Fruit fly (Drosophila melanogaster) whole organism, prepupa: ENCODE results near the gene CG7600.

Experiments used
- Blimp-1 ChIP-seq: fragments of 200-800 bp; sonication (Bioruptor generic); optimal IDR thresholded peaks from 3 replicates; lab custom pipeline; 2017; ENCODE audit warnings: missing biosample characterization, missing genetic modification characterization, mild to moderate bottlenecking, moderate library complexity, missing genetic modification reagents
- CG10631 ChIP-seq: fragments of 200-800 bp; sonication (Bioruptor generic); optimal IDR thresholded peaks from 2 replicates; lab custom pipeline; 2016; ENCODE audit warnings: missing biosample characterization, missing genetic modification characterization
- CG10669 ChIP-seq: fragments of 200-800 bp; sonication (Bioruptor generic); optimal IDR thresholded peaks from 3 replicates; lab custom pipeline; 2018; ENCODE audit warnings: missing biosample characterization, mild to moderate bottlenecking, missing genetic modification characterization, moderate library complexity
- CG11762 ChIP-seq: fragments of 200-800 bp; sonication (Bioruptor generic); optimal IDR thresholded peaks from 3 replicates; lab custom pipeline; 2016; ENCODE audit warnings: missing biosample characterization, missing genetic modification characterization; ENCODE audit not compliant: insufficient read depth
- CG11902 ChIP-seq: fragments of 200-800 bp; sonication (Bioruptor generic); optimal IDR thresholded peaks from 3 replicates; lab custom pipeline; 2016; ENCODE audit warnings: missing biosample characterization, missing genetic modification characterization
- CG15336 ChIP-seq: fragments of 200-800 bp; sonication (Bioruptor generic); IDR thresholded peaks from 2 replicates; pipeline ENCODE4 v1.3.6; 2022; ENCODE audit warnings: missing biosample characterization, missing genetic modification characterization
- CG16779 ChIP-seq: fragments of 200-800 bp; sonication (Bioruptor generic); optimal IDR thresholded peaks from 3 replicates; lab custom pipeline; 2017; ENCODE audit warnings: missing biosample characterization, mild to moderate bottlenecking, missing genetic modification characterization
- CG3032 ChIP-seq: fragments of 200-800 bp; optimal IDR thresholded peaks from 2 replicates; lab custom pipeline; 2019; ENCODE audit warnings: missing biosample characterization, mild to moderate bottlenecking, missing genetic modification characterization, moderate library complexity
- CG31627 ChIP-seq: fragments of 200-800 bp; sonication (Bioruptor generic); optimal IDR thresholded peaks from 3 replicates; lab custom pipeline; 2016; ENCODE audit warnings: missing biosample characterization, missing genetic modification characterization
- CG32006 ChIP-seq: fragments of 200-800 bp; sonication (Bioruptor generic); optimal IDR thresholded peaks from 3 replicates; lab custom pipeline; 2017; ENCODE audit warnings: missing biosample characterization, mild to moderate bottlenecking, missing genetic modification characterization
- CG34406 ChIP-seq: fragments of 200-800 bp; sonication (Bioruptor generic); optimal IDR thresholded peaks from 3 replicates; lab custom pipeline; 2016; ENCODE audit warnings: missing biosample characterization, missing genetic modification characterization
- CG4318 ChIP-seq: fragments of 200-800 bp; sonication (Bioruptor generic); optimal IDR thresholded peaks from 3 replicates; lab custom pipeline; 2017; ENCODE audit warnings: missing biosample characterization, mild to moderate bottlenecking, missing genetic modification characterization
- CG6276 ChIP-seq: fragments of 200-800 bp; sonication (Bioruptor generic); optimal IDR thresholded peaks from 2 replicates; lab custom pipeline; 2017; ENCODE audit warnings: missing biosample characterization, mild to moderate bottlenecking, missing genetic modification characterization
- CG6792 ChIP-seq: fragments of 200-800 bp; sonication (Bioruptor generic); optimal IDR thresholded peaks from 3 replicates; lab custom pipeline; 2016; ENCODE audit warnings: missing biosample characterization, missing genetic modification characterization
- CG6854 ChIP-seq: fragments of 200-800 bp; sonication (Bioruptor generic); optimal IDR thresholded peaks from 2 replicates; lab custom pipeline; 2017; ENCODE audit warnings: missing biosample characterization, mild to moderate bottlenecking, missing genetic modification characterization
- CG7368 ChIP-seq: fragments of 200-800 bp; sonication (Bioruptor generic); optimal IDR thresholded peaks from 3 replicates; lab custom pipeline; 2016; ENCODE audit warnings: missing biosample characterization, missing genetic modification characterization
- CG8119 ChIP-seq: fragments of 200-800 bp; sonication (Bioruptor generic); IDR thresholded peaks from 3 replicates; pipeline ENCODE4 v1.3.6; 2022; ENCODE audit warnings: missing biosample characterization, missing genetic modification characterization
- CG8319 ChIP-seq: fragments of 200-800 bp; sonication (Bioruptor generic); optimal IDR thresholded peaks from 3 replicates; lab custom pipeline; 2016; ENCODE audit warnings: missing biosample characterization, missing genetic modification characterization
- CG8632 ChIP-seq: fragments of 200-800 bp; sonication (Bioruptor generic); optimal IDR thresholded peaks from 3 replicates; lab custom pipeline; 2016; ENCODE audit warnings: missing biosample characterization, missing genetic modification characterization
- CG9139 ChIP-seq: fragments of 200-800 bp; sonication (Bioruptor generic); optimal IDR thresholded peaks from 3 replicates; lab custom pipeline; 2017; ENCODE audit warnings: missing biosample characterization, mild to moderate bottlenecking, missing genetic modification characterization
- Eip75B ChIP-seq: fragments of 200-800 bp; sonication (Bioruptor generic); optimal IDR thresholded peaks from 3 replicates; lab custom pipeline; 2016; ENCODE audit warnings: missing biosample characterization, missing genetic modification characterization
- Eip93F ChIP-seq: fragments of 200-800 bp; sonication (Bioruptor generic); optimal IDR thresholded peaks from 2 replicates; lab custom pipeline; 2016; ENCODE audit warnings: missing biosample characterization, mild to moderate bottlenecking, missing genetic modification characterization
- Ets21C ChIP-seq: fragments of 200-800 bp; sonication (Bioruptor generic); optimal IDR thresholded peaks from 3 replicates; lab custom pipeline; 2016; ENCODE audit warnings: missing biosample characterization, missing genetic modification characterization
- Gug ChIP-seq: fragments of 200-800 bp; sonication (Bioruptor generic); IDR thresholded peaks from 2 replicates; pipeline ENCODE4 v1.3.6; 2022; ENCODE audit warnings: missing biosample characterization, missing genetic modification characterization
- Hr38 ChIP-seq: sonication (Bioruptor generic); optimal IDR thresholded peaks from 2 replicates; lab custom pipeline; 2016; ENCODE audit warnings: missing biosample characterization, missing genetic modification characterization
- Hr39 ChIP-seq: fragments of 200-800 bp; sonication (Bioruptor generic); optimal IDR thresholded peaks from 2 replicates; lab custom pipeline; 2016; ENCODE audit warnings: missing biosample characterization, missing genetic modification characterization
- Lpt ChIP-seq: fragments of 200-800 bp; sonication (Bioruptor generic); optimal IDR thresholded peaks from 3 replicates; lab custom pipeline; 2016; ENCODE audit warnings: missing biosample characterization, missing genetic modification characterization
- OdsH ChIP-seq: fragments of 200-800 bp; sonication (Bioruptor generic); optimal IDR thresholded peaks from 3 replicates; lab custom pipeline; 2016; ENCODE audit warnings: missing biosample characterization, missing genetic modification characterization
- Smox ChIP-seq: fragments of 200-800 bp; sonication (Bioruptor generic); optimal IDR thresholded peaks from 3 replicates; lab custom pipeline; 2016; ENCODE audit warnings: missing biosample characterization, missing genetic modification characterization
- Sox102F ChIP-seq: fragments of 200-800 bp; sonication (Bioruptor generic); optimal IDR thresholded peaks from 2 replicates; lab custom pipeline; 2016; ENCODE audit warnings: missing biosample characterization, mild to moderate bottlenecking, missing genetic modification characterization
- Sox14 ChIP-seq: fragments of 200-800 bp; sonication (Bioruptor generic); optimal IDR thresholded peaks from 3 replicates; lab custom pipeline; 2016; ENCODE audit warnings: missing biosample characterization, missing genetic modification characterization
- achi ChIP-seq: fragments of 200-800 bp; sonication (Bioruptor generic); optimal IDR thresholded peaks from 3 replicates; lab custom pipeline; 2016; ENCODE audit warnings: missing biosample characterization, missing genetic modification characterization
- acj6 ChIP-seq: fragments of 200-800 bp; sonication (Bioruptor generic); optimal IDR thresholded peaks from 3 replicates; lab custom pipeline; 2016; ENCODE audit warnings: missing biosample characterization, missing genetic modification characterization
- cyc ChIP-seq: fragments of 200-800 bp; sonication (Bioruptor generic); optimal IDR thresholded peaks from 3 replicates; lab custom pipeline; 2016; ENCODE audit warnings: missing biosample characterization, missing genetic modification characterization
- dac ChIP-seq: fragments of 200-800 bp; sonication (Bioruptor generic); optimal IDR thresholded peaks from 2 replicates; lab custom pipeline; 2017; ENCODE audit warnings: missing biosample characterization, mild to moderate bottlenecking, missing genetic modification characterization
- esn ChIP-seq: fragments of 200-800 bp; sonication (Bioruptor generic); optimal IDR thresholded peaks from 2 replicates; lab custom pipeline; 2016; ENCODE audit warnings: missing biosample characterization, mild to moderate bottlenecking, missing genetic modification characterization, moderate library complexity
- fd59A ChIP-seq: fragments of 200-800 bp; sonication (Bioruptor generic); optimal IDR thresholded peaks from 2 replicates; lab custom pipeline; 2017; ENCODE audit warnings: missing biosample characterization, mild to moderate bottlenecking, missing genetic modification characterization, missing genetic modification reagents
- fd85E ChIP-seq: fragments of 200-800 bp; sonication (Bioruptor generic); optimal IDR thresholded peaks from 3 replicates; lab custom pipeline; 2016; ENCODE audit warnings: missing biosample characterization, missing genetic modification characterization
- fkh ChIP-seq: fragments of 200-800 bp; sonication (Bioruptor generic); optimal IDR thresholded peaks from 3 replicates; lab custom pipeline; 2017; ENCODE audit warnings: missing biosample characterization, mild to moderate bottlenecking, missing genetic modification characterization, moderate library complexity
- lz ChIP-seq: fragments of 200-800 bp; sonication (Bioruptor generic); optimal IDR thresholded peaks from 3 replicates; lab custom pipeline; 2016; ENCODE audit warnings: missing biosample characterization, missing genetic modification characterization
- net ChIP-seq: fragments of 200-800 bp; sonication (Bioruptor generic); optimal IDR thresholded peaks from 3 replicates; lab custom pipeline; 2016; ENCODE audit warnings: missing biosample characterization, missing genetic modification characterization
- salr ChIP-seq, 2 experiments: fragments of 200-800 bp; sonication (Bioruptor generic); optimal IDR thresholded peaks; 3 replicates each; lab custom pipeline; 2016 to 2018; ENCODE audit warnings: missing biosample characterization in 2 of 2, missing genetic modification characterization in 2 of 2, mild to moderate bottlenecking in 1 of 2
- spab ChIP-seq: fragments of 200-800 bp; sonication (Bioruptor generic); optimal IDR thresholded peaks from 2 replicates; lab custom pipeline; 2017; ENCODE audit warnings: missing biosample characterization, mild to moderate bottlenecking, missing genetic modification characterization, missing genetic modification reagents
- ss ChIP-seq, 2 experiments: fragments of 200-800 bp; sonication (Bioruptor generic); optimal IDR thresholded peaks; 2 replicates in 1 of 2; 3 replicates in 1 of 2; lab custom pipeline; 2017 to 2018; ENCODE audit warnings: mild to moderate bottlenecking in 2 of 2, missing biosample characterization in 2 of 2, missing genetic modification characterization in 2 of 2, moderate library complexity in 1 of 2
- svp ChIP-seq: fragments of 200-800 bp; sonication (Bioruptor generic); peaks from one replicate; lab custom pipeline; 2016; ENCODE audit warnings: missing biosample characterization, missing genetic modification characterization
- topi ChIP-seq: fragments of 200-800 bp; sonication (Bioruptor generic); optimal IDR thresholded peaks from 3 replicates; lab custom pipeline; 2016; ENCODE audit warnings: missing biosample characterization, missing genetic modification characterization
- vri ChIP-seq: fragments of 200-800 bp; sonication (Bioruptor generic); optimal IDR thresholded peaks from 3 replicates; lab custom pipeline; 2016; ENCODE audit warnings: missing biosample characterization, mild to moderate bottlenecking, missing genetic modification characterization

CG7600 gene

dm6 chr3L:11248303-11248702, 37.7 kb downstream of the CG7600 start (continued):
- TF ChIP-seq achi (GFP tag; lab: Kevin White, UChicago) (no peak), CG15336 (GFP tag; lab: Robert Waterston, UW) (no peak), CG11902 (GFP tag; lab: Kevin White, UChicago) (no peak), CG11762 (GFP tag; lab: Kevin White, UChicago) (no peak), CG8119 (no peak), CG31627 (GFP tag; lab: Kevin White, UChicago) (no peak), Ets21C (GFP tag; lab: Kevin White, UChicago) (no peak), ss (GFP tag; optimal IDR thresholded peaks at IDR 0.05; lab: Kevin White, UChicago) (no peak), Hr38 (no peak), Eip93F (no peak)

dm6 chr3L:11251721-11252423, 41.3 kb downstream of the CG7600 start, which contains the start of gene scyl:
Gene scyl, plus strand, starts transcription at chr3L:11252307.
- peak; percentile 74 for TF ChIP-seq CG7368
- TF ChIP-seq Sox14, result peak; percentile 72
- TF ChIP-seq svp, result peak; percentile 83
- peak; percentile 32 for TF ChIP-seq spab (GFP tag; lab: Kevin White, UChicago)
- TF ChIP-seq Blimp-1 (GFP tag; lab: Kevin White, UChicago), result peak; percentile 1
- peak; percentile 74 for TF ChIP-seq CG6276
- TF ChIP-seq OdsH (GFP tag; lab: Kevin White, UChicago), result no peak
- peak; percentile 77 for TF ChIP-seq Sox102F (GFP tag; lab: Kevin White, UChicago)
- no peak for TF ChIP-seq Hr38
- peak; percentile 58 for TF ChIP-seq CG34406
- peak; percentile 81 for TF ChIP-seq net (GFP tag; lab: Kevin White, UChicago)
- TF ChIP-seq CG4318 (GFP tag; lab: Kevin White, UChicago), result no peak
- peak; percentile 27 for TF ChIP-seq CG6792 (GFP tag; lab: Kevin White, UChicago)
- peak; percentile 70 for TF ChIP-seq esn (GFP tag; lab: Kevin White, UChicago)
- peak; percentile 11 for TF ChIP-seq fd59A
- no peak for TF ChIP-seq CG11902 (GFP tag; lab: Kevin White, UChicago)
- no peak for TF ChIP-seq Ets21C (GFP tag; lab: Kevin White, UChicago)
- peak; percentile 43 for TF ChIP-seq CG10669 (GFP tag; lab: Kevin White, UChicago)
- TF ChIP-seq fd85E (GFP tag; lab: Kevin White, UChicago), result peak; percentile 58
- no peak for TF ChIP-seq CG10631
- peak; percentile 0 for TF ChIP-seq acj6 (GFP tag; lab: Kevin White, UChicago)
- TF ChIP-seq Eip75B, result peak; percentile 72
- peak; percentile 35 for TF ChIP-seq lz (GFP tag; lab: Kevin White, UChicago)
- peak; percentile 33 for TF ChIP-seq CG3032 (tag; lab: Kevin White, UChicago)
- TF ChIP-seq CG6854 (GFP tag; lab: Kevin White, UChicago), result peak; percentile 87
- TF ChIP-seq salr (GFP tag; optimal IDR thresholded peaks at IDR 0.05; lab: Kevin White, UChicago), result peak in 1 of 2 experiments; percentile 13
- TF ChIP-seq CG8319, result no peak
- TF ChIP-seq Smox (GFP tag; lab: Kevin White, UChicago), result peak; percentile 29
- TF ChIP-seq CG16779, result peak; percentile 84
- TF ChIP-seq CG15336 (GFP tag; lab: Robert Waterston, UW), result peak; percentile 56; the same call in 1 of the 2 replicates
- peak; percentile 61 for TF ChIP-seq CG8119
- no peak for TF ChIP-seq Eip93F
- TF ChIP-seq CG8632 (GFP tag; lab: Kevin White, UChicago), result no peak
- TF ChIP-seq cyc, result peak; percentile 34
- TF ChIP-seq Gug (GFP tag; lab: Robert Waterston, UW), result no peak
- TF ChIP-seq CG32006, result peak; percentile 20
- peak; percentile 63 for TF ChIP-seq Lpt
- TF ChIP-seq achi (GFP tag; lab: Kevin White, UChicago), result peak; percentile 61
- peak; percentile 85 for TF ChIP-seq vri (GFP tag; lab: Kevin White, UChicago)
- peak; percentile 48 for TF ChIP-seq topi (GFP tag; lab: Kevin White, UChicago)
- TF ChIP-seq dac (GFP tag; lab: Kevin White, UChicago), result no peak
- no peak for TF ChIP-seq Hr39
- peak; percentile 80 for TF ChIP-seq CG9139 (GFP tag; lab: Kevin White, UChicago)
- peak; percentile 9 for TF ChIP-seq CG31627 (GFP tag; lab: Kevin White, UChicago)
- peak; percentile 59 for TF ChIP-seq fkh (GFP tag; lab: Kevin White, UChicago)
